Fruit fly (Drosophila melanogaster): ENCODE data around the gene CG5984.
A peak's percentile ranks its signal among the peaks of the same experiment; 100 is the strongest.

The CG5984 gene

DNA sequence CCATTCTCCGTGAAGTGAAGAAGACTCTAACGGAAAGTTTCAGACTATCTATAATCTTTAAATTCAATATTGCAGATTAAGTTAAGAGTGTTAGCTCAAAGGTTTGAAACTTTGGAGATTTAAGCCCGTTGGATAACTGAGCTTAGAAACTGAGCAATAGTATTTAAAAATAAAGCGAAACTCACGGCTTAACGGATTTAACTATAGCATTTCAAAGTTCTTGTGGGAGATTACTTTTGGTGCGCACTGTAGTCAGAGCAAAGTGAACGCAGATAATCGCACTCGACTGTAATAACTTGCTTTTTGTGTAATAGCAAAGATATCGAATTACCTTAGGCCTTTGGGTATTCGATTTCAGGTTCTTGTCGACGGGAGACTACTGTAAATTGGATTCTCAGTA is 34.5 kb upstream of the CG5984 start, which contains the start of gene mrt (continued):
- peak; percentile 52 for TF ChIP-seq CG13624 (GFP tag; optimal IDR thresholded peaks at IDR 0.05)
- no peak for TF ChIP-seq kah (GFP tag; optimal IDR thresholded peaks at IDR 0.05)
- no peak for TF ChIP-seq CG9797 (GFP tag; optimal IDR thresholded peaks at IDR 0.05)
- no peak for TF ChIP-seq CG6654 (GFP tag; optimal IDR thresholded peaks at IDR 0.05)
- peak; percentile 38 for TF ChIP-seq esg (GFP tag; conservative IDR thresholded peaks at IDR 0.05)
- TF ChIP-seq CG13424 (tag; optimal IDR thresholded peaks at IDR 0.05): peak; percentile 43
- TF ChIP-seq CG7271 (tag; optimal IDR thresholded peaks at IDR 0.05): no peak
- TF ChIP-seq Fer2 (tag; optimal IDR thresholded peaks at IDR 0.05): peak; percentile 54
- no peak for TF ChIP-seq NC2α (GFP tag; optimal IDR thresholded peaks at IDR 0.05)
- TF ChIP-seq Jarid2 (GFP tag; optimal IDR thresholded peaks at IDR 0.05): no peak
- TF ChIP-seq CG12942 (GFP tag; optimal IDR thresholded peaks at IDR 0.05): peak; percentile 21
- no peak for TF ChIP-seq CG2202 (tag; optimal IDR thresholded peaks at IDR 0.05)
- TF ChIP-seq tin (GFP tag; optimal IDR thresholded peaks at IDR 0.05): peak; percentile 39
- TF ChIP-seq Dip3 (GFP tag; optimal IDR thresholded peaks at IDR 0.05): peak; percentile 77
- TF ChIP-seq Hey (tag; optimal IDR thresholded peaks at IDR 0.05): no peak
- peak; percentile 12 for TF ChIP-seq CG8944 (GFP tag; optimal IDR thresholded peaks at IDR 0.05)
- TF ChIP-seq tll (GFP tag; optimal IDR thresholded peaks at IDR 0.05): no peak
- TF ChIP-seq vvl (GFP tag; IDR thresholded peaks at IDR 0.05): peak; percentile 35
- no peak for TF ChIP-seq CG16779 (GFP tag; IDR thresholded peaks at IDR 0.05)
- TF ChIP-seq Hr39 (optimal IDR thresholded peaks at IDR 0.05): no peak
- TF ChIP-seq ash1 (GFP tag; optimal IDR thresholded peaks at IDR 0.05): no peak
- no peak for TF ChIP-seq ac (GFP tag; optimal IDR thresholded peaks at IDR 0.05)
- TF ChIP-seq ato (GFP tag; IDR thresholded peaks at IDR 0.05; ENCODE audit: partially characterized antibody): no peak
- no peak; the same call in 2 of the 3 replicates for TF ChIP-seq CG6175 (GFP tag; IDR thresholded peaks at IDR 0.05)
- TF ChIP-seq CG8290 (GFP tag; optimal IDR thresholded peaks at IDR 0.05): peak; percentile 21
- TF ChIP-seq CG8290 (tag; optimal IDR thresholded peaks at IDR 0.05): peak in 1 of 2 experiments; percentile 55
- peak; percentile 31 for TF ChIP-seq Camta (GFP tag; optimal IDR thresholded peaks at IDR 0.05)
- TF ChIP-seq CG12744 (GFP tag; optimal IDR thresholded peaks at IDR 0.05): peak; percentile 27
- peak; percentile 25 for TF ChIP-seq chn (GFP tag; optimal IDR thresholded peaks at IDR 0.05)
- 0 out of 2 replicates have a peak, but pooled peaks have one; percentile 6 for TF ChIP-seq Ada2b (GFP tag; IDR thresholded peaks at IDR 0.05)
- no peak; the same call in 2 of the 3 replicates for TF ChIP-seq HLH4C (GFP tag; IDR thresholded peaks at IDR 0.05; ENCODE audit: partially characterized antibody)
- TF ChIP-seq btn (GFP tag; optimal IDR thresholded peaks at IDR 0.05): peak; percentile 32
- TF ChIP-seq her (GFP tag; optimal IDR thresholded peaks at IDR 0.05): peak; percentile 61
- no peak for TF ChIP-seq Opbp (GFP tag; IDR thresholded peaks at IDR 0.05; ENCODE audit: partially characterized antibody)
- peak; percentile 52 for TF ChIP-seq pho (GFP tag; optimal IDR thresholded peaks at IDR 0.05)
- TF ChIP-seq run (tag; optimal IDR thresholded peaks at IDR 0.05): no peak
- peak; percentile 7 for TF ChIP-seq repo (GFP tag; optimal IDR thresholded peaks at IDR 0.05)
- no peak for TF ChIP-seq H2.0 (GFP tag; IDR thresholded peaks at IDR 0.05)
- no peak for TF ChIP-seq corto (GFP tag; optimal IDR thresholded peaks at IDR 0.05)
- peak; percentile 46 for TF ChIP-seq Fer1 (GFP tag; optimal IDR thresholded peaks at IDR 0.05)
- no peak for TF ChIP-seq danr (GFP tag; IDR thresholded peaks at IDR 0.05)
- TF ChIP-seq CG11456 (GFP tag; IDR thresholded peaks at IDR 0.05): 0 out of 3 replicates have a peak, but pooled peaks have one; percentile 50
- TF ChIP-seq stwl (tag; optimal IDR thresholded peaks at IDR 0.05): no peak
- TF ChIP-seq Fer3 (tag; optimal IDR thresholded peaks at IDR 0.05): peak; percentile 67
- TF ChIP-seq odd (GFP tag; optimal IDR thresholded peaks at IDR 0.05): no peak
- peak; percentile 100 for TF ChIP-seq CG8388 (GFP tag; optimal IDR thresholded peaks at IDR 0.05)
- TF ChIP-seq ci (GFP tag; IDR thresholded peaks at IDR 0.05): 0 out of 3 replicates have a peak, but pooled peaks have one; percentile 24
- TF ChIP-seq gce (GFP tag; IDR thresholded peaks at IDR 0.05): peak; percentile 29; the same call in 1 of the 3 replicates
- no peak; the same call in 1 of the 2 replicates for TF ChIP-seq E2f1 (GFP tag; IDR thresholded peaks at IDR 0.05)
- peak; percentile 35 for TF ChIP-seq Oli (tag; optimal IDR thresholded peaks at IDR 0.05)
- no peak for TF ChIP-seq GATAe (GFP tag; conservative IDR thresholded peaks at IDR 0.05)
- TF ChIP-seq aop (GFP tag; IDR thresholded peaks at IDR 0.05): no peak
